Worm (Caenorhabditis elegans): ENCODE measurements around the gene pcp-5.

pcp-5 gene

ce11 chrIII:7948802-7949201 lies 41.4 kb upstream of the pcp-5 start, which contains the start of gene col-90:
col-90 (plus strand) TSS chrIII:7948838.
- peak; percentile 6 for TF ChIP-seq blmp-1 (tag; optimal IDR thresholded peaks at IDR 0.05)
- peak; percentile 70 for TF ChIP-seq ama-1 (optimal IDR thresholded peaks at IDR 0.05)
- TF ChIP-seq fos-1 (tag; optimal IDR thresholded peaks at IDR 0.05): no peak

DNA sequence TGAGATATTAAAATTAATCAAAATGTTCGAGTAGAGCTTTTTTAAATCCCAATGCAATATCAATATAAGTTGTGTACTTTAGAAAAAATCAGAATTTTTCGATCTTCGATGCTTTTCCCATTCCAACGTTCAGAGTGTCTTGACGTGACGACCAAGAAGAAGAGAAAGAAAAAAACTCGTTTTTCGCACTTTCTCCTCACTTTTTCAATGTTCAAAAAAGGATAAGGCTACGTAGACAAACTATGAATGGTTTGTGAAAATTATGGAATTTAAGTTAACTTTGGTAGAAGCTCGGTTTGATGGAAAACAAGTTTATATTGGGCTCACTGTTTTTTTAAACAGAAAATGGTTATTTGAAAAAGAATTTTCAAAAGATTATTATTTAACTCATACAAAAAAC lies 40.3 kb upstream of the pcp-5 start:
- TF ChIP-seq swsn-7 (tag; optimal IDR thresholded peaks at IDR 0.05): no peak
- no peak for TF ChIP-seq efl-1 (optimal IDR thresholded peaks at IDR 0.05)
- peak in 1 of 2 experiments; percentile 56 for TF ChIP-seq efl-1 (GFP tag; optimal IDR thresholded peaks at IDR 0.05 in 1 of 2)
- TF ChIP-seq blmp-1 (tag; optimal IDR thresholded peaks at IDR 0.05): peak; percentile 54

DNA sequence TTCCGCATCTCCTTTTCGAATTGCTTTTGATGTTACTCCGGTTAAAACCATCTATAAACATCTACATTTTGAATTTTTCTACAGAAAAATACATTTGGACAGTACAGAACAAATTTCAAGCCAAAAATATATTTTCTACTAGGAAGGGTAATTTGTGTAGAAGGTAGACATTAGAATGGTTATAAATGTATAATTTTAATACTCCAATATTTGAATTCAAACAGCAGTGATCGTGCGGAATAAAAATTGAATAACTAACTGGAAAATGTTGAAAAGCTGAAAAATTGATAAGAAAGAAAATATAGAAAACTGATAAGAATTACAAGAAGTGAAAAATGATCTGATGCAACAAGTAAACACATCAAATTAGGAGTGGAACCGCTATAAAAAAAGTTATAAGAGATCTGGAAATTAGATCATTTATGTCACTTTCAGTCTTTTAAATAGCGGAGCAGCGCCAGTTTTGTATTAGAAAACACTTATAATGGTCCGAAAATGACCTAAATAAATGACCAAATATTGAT lies 39.6 kb upstream of the pcp-5 start, which contains the start of gene gsto-1:
Gene gsto-1 (minus strand): TSS at position 51 of the 524 bp plus-strand sequence.
- TF ChIP-seq nhr-77 (tag; optimal IDR thresholded peaks at IDR 0.05) (no peak), jun-1 (tag; optimal IDR thresholded peaks at IDR 0.05) (no peak), fkh-8 (tag; optimal IDR thresholded peaks at IDR 0.05) (no peak), ces-1 (GFP tag; optimal IDR thresholded peaks at IDR 0.05) (no peak), ceh-90 (tag; optimal IDR thresholded peaks at IDR 0.05) (no peak), mdl-1 (tag; optimal IDR thresholded peaks at IDR 0.05) (no peak), sptf-1 (tag; optimal IDR thresholded peaks at IDR 0.05) (no peak), C16A3.4 (tag; optimal IDR thresholded peaks at IDR 0.05) (no peak), egl-27 (tag; optimal IDR thresholded peaks at IDR 0.05) (no peak), snpc-4 (tag; optimal IDR thresholded peaks at IDR 0.05) (no peak), efl-3 (GFP tag; optimal IDR thresholded peaks at IDR 0.05) (no peak), zag-1 (tag; optimal IDR thresholded peaks at IDR 0.05) (no peak), mef-2 (tag; optimal IDR thresholded peaks at IDR 0.05) (no peak), C34B4.2 (tag; optimal IDR thresholded peaks at IDR 0.05) (no peak), swsn-7 (tag; optimal IDR thresholded peaks at IDR 0.05) (no peak), nhr-20 (tag; optimal IDR thresholded peaks at IDR 0.05) (no peak), blmp-1 (tag; optimal IDR thresholded peaks at IDR 0.05) (no peak), ztf-11 (tag; optimal IDR thresholded peaks at IDR 0.05) (no peak), isw-1 (GFP tag; IDR thresholded peaks at IDR 0.05) (no peak)

ce11 chrIII:7941417-7941816 lies 34.0 kb upstream of the pcp-5 start, which contains the start of gene kle-2:
kle-2 (plus strand) TSS chrIII:7941717.
- TF ChIP-seq irx-1 (tag; optimal IDR thresholded peaks at IDR 0.05) (no peak), fkh-8 (tag; optimal IDR thresholded peaks at IDR 0.05) (no peak), nhr-11 (tag; optimal IDR thresholded peaks at IDR 0.05) (no peak), lin-15B (tag; optimal IDR thresholded peaks at IDR 0.05) (no peak), F16B12.6 (tag; optimal IDR thresholded peaks at IDR 0.05) (no peak), nhr-12 (tag; optimal IDR thresholded peaks at IDR 0.05) (no peak)

DNA sequence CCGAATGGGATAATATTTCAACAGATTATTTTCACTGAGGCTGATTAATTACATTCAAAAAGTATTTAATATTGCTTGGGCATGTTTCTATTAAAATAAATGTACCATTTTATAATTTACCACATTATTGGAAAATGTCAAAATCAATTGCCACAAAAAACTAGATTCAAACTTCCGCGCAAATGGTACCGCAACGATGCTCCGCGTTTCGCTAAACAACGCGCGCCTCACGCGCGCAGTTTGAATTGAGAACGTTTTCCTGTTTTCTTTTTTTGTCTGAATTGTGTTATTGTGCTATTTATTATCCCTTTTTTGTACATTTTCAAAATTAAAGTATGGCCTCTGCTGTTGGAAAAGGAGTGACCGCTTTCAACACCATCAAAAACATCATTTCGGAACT lies 33.4 kb upstream of the pcp-5 start, which contains the start of gene C29E4.12:
Gene C29E4.12 (plus strand): TSS at position 333 of the 400 bp plus-strand sequence.
- TF ChIP-seq nhr-84 (tag; optimal IDR thresholded peaks at IDR 0.05) (no peak), lir-3 (tag; optimal IDR thresholded peaks at IDR 0.05; ENCODE audit: poor library complexity) (peak; percentile 61), nhr-85 (tag) (peak; percentile 86), xbp-1 (tag; optimal IDR thresholded peaks at IDR 0.05) (peak; percentile 78), hpl-2 (GFP tag; optimal IDR thresholded peaks at IDR 0.05) (no peak), fkh-4 (tag; optimal IDR thresholded peaks at IDR 0.05; ENCODE audit: borderline replicate concordance) (no peak), skn-1 (tag; optimal IDR thresholded peaks at IDR 0.05) (peak; percentile 81), lin-14 (GFP tag; optimal IDR thresholded peaks at IDR 0.05) (no peak), nhr-20 (tag; optimal IDR thresholded peaks at IDR 0.05) (peak; percentile 74), nhr-77 (tag; optimal IDR thresholded peaks at IDR 0.05) (peak; percentile 61), sox-4 (tag; optimal IDR thresholded peaks at IDR 0.05) (no peak), unc-30 (tag; optimal IDR thresholded peaks at IDR 0.05) (no peak), hlh-4 (tag; optimal IDR thresholded peaks at IDR 0.05) (no peak), mab-9 (GFP tag; IDR thresholded peaks at IDR 0.05) (no peak), lin-39 (tag; optimal IDR thresholded peaks at IDR 0.05) (peak; percentile 41), jun-1 (tag; optimal IDR thresholded peaks at IDR 0.05) (peak; percentile 69), lin-13 (GFP tag; optimal IDR thresholded peaks at IDR 0.05) (peak; percentile 70), pqm-1 (tag; optimal IDR thresholded peaks at IDR 0.05) (no peak), lin-35 (GFP tag; optimal IDR thresholded peaks at IDR 0.05) (peak; percentile 98 to 99), ceh-90 (tag; optimal IDR thresholded peaks at IDR 0.05) (peak; percentile 34), ztf-11 (tag; optimal IDR thresholded peaks at IDR 0.05) (peak in 1 of 2 experiments; percentile 18), elt-3 (tag; optimal IDR thresholded peaks at IDR 0.05) (peak in 2 of 6 experiments; percentile 4 to 64), unc-62 (GFP tag; optimal IDR thresholded peaks at IDR 0.05) (no peak), nhr-12 (tag; optimal IDR thresholded peaks at IDR 0.05) (no peak), vab-15 (tag; optimal IDR thresholded peaks at IDR 0.05) (no peak)

All from whole organism, L1 larva.